Worm (Caenorhabditis elegans) whole organism, L4 larva: ENCODE results near the gene C06G4.6.

Source experiments
- Y5F2A.4 ChIP-seq: fragments of 200-800 bp; sonication (Bioruptor generic); optimal IDR thresholded peaks from 2 replicates; lab custom pipeline; 2018; ENCODE audit warnings: mild to moderate bottlenecking, missing genetic modification characterization, missing compliant biosample characterization
- ceh-82 ChIP-seq: sonication (generic microtip); optimal IDR thresholded peaks from 2 replicates; lab custom pipeline; 2017; ENCODE audit warnings: missing biosample characterization, missing genetic modification characterization
- dmd-8 ChIP-seq: fragments of 200-800 bp; sonication (Bioruptor generic); IDR thresholded peaks from 2 replicates; pipeline ENCODE4 v1.3.6; 2022; ENCODE audit warnings: missing genetic modification characterization, missing compliant biosample characterization
- dmd-9 ChIP-seq: fragments of 200-800 bp; sonication (Bioruptor generic); IDR thresholded peaks from 2 replicates; pipeline ENCODE4 v1.3.6; 2022; ENCODE audit warnings: missing genetic modification reagents, missing genetic modification characterization, missing compliant biosample characterization
- fkh-10 ChIP-seq: fragments of 150-350 bp; optimal IDR thresholded peaks from 2 replicates; lab custom pipeline; 2014; ENCODE audit warnings: missing biosample characterization, missing genetic modification reagents, missing genetic modification characterization
- nhr-11 ChIP-seq: fragments of 150-350 bp; optimal IDR thresholded peaks from 2 replicates; lab custom pipeline; 2014; ENCODE audit warnings: missing biosample characterization, missing genetic modification characterization
- nhr-237 ChIP-seq: sonication (generic microtip); optimal IDR thresholded peaks from 2 replicates; lab custom pipeline; 2017; ENCODE audit warnings: missing biosample characterization, missing genetic modification characterization
- nhr-41 ChIP-seq: fragments of 200-800 bp; sonication (Bioruptor generic); IDR thresholded peaks from 2 replicates; pipeline ENCODE4 v1.3.6; 2022; ENCODE audit warnings: missing genetic modification reagents, missing genetic modification characterization, missing compliant biosample characterization
- nhr-76 ChIP-seq: fragments of 150-350 bp; optimal IDR thresholded peaks from 2 replicates; lab custom pipeline; 2014; ENCODE audit warnings: missing biosample characterization, missing genetic modification characterization
- snpc-4 ChIP-seq: fragments of 150-350 bp; optimal IDR thresholded peaks from 2 replicates; lab custom pipeline; 2014; ENCODE audit warnings: missing biosample characterization, missing genetic modification characterization
- ztf-11 ChIP-seq: fragments of 150-350 bp; optimal IDR thresholded peaks from 2 replicates; lab custom pipeline; 2014; ENCODE audit warnings: missing biosample characterization, missing genetic modification characterization

DNA sequence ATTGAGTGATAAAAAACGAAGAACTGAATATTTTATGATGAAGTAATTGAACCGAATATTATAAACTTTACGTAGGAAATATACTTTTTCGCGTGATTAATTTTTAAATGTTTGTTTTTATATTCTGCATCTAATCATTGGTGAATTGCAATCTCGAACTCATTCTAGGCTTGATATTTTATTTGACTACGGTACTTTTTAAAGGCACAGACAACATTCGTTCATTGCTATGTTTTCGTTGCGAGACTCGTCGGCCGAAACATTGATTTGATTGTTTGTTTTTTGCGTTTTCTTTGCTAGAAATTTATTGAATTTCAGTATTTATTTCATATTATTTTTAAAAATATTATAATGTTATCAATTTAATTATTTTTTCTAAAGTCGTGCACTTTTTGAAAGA lies 26.4 kb upstream of the C06G4.6 start, which contains the start of gene C06G4.4:
- TF ChIP-seq ztf-11 (tag; lab: Kevin White, UChicago) (no peak), fkh-10 (GFP tag; lab: Kevin White, UChicago) (no peak), dmd-8 (GFP tag; lab: Robert Waterston, UW) (no peak), ceh-82 (tag; lab: Kevin White, UChicago) (no peak), nhr-76 (tag; lab: Kevin White, UChicago) (no peak), snpc-4 (tag; lab: Kevin White, UChicago) (no peak), dmd-9 (GFP tag; lab: Robert Waterston, UW) (no peak), nhr-41 (GFP tag; lab: Robert Waterston, UW) (no peak), nhr-237 (tag; lab: Kevin White, UChicago) (no peak), Y5F2A.4 (GFP tag; lab: Kevin White, UChicago) (no peak), nhr-11 (tag; lab: Kevin White, UChicago) (no peak)
